Worm (Caenorhabditis elegans): Measurements from ENCODE around the gene srg-46.

Gene srg-46

DNA sequence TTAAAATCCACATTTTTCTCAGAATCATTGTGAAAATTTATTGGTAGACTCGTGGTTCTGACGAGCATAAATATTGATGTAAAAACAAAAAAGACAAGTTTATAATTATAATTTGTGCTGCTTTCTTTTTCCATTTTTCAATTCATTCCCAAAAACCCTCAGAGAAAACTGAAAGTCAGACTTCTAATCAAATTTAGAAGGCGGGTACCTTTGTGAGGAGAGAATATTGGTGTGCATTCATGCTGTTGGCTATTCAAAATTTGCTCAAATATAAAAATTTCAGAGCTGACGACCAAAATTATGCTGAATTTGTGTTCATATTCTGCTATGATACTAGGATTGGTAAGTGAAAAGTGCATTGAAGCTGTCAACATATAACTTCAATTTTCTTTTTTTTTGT lies 3.5 kb downstream of the srg-46 start, which contains the start of gene srx-125:
TSS of gene srx-125 (plus strand) at position 301 of the 400 bp plus-strand sequence.
- TF ChIP-seq pqm-1 (tag; optimal IDR thresholded peaks at IDR 0.05) (no peak), lin-35 (GFP tag; optimal IDR thresholded peaks at IDR 0.05) (no peak), fkh-10 (GFP tag; optimal IDR thresholded peaks at IDR 0.05) (no peak), fkh-4 (tag; optimal IDR thresholded peaks at IDR 0.05; ENCODE audit: borderline replicate concordance) (no peak), dsc-1 (tag; optimal IDR thresholded peaks at IDR 0.05) (no peak), tlp-1 (tag; optimal IDR thresholded peaks at IDR 0.05) (no peak), C34B4.2 (tag; optimal IDR thresholded peaks at IDR 0.05) (no peak), xbp-1 (tag; optimal IDR thresholded peaks at IDR 0.05) (no peak), nhr-76 (tag; optimal IDR thresholded peaks at IDR 0.05) (no peak), nhr-28 (tag; optimal IDR thresholded peaks at IDR 0.05) (no peak)

DNA sequence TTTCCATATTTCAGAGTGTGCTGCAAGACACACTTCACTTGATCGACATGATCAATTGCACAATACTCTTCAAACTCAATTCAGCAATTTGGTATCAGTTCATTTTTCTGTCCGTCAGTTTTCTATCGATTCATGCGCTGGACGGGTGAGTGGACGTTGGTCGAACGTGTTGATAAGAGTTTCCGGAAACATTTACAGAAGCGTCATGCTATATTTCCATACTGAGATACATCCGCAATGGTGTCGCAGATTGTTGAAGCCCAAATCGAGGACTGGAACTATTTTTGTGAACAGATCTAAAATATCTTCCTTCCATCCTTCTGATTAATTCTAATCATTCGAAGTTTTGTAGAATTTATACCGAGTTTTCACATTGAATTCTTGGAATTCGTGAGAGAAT lies 6.1 kb downstream of the srg-46 start:
- TF ChIP-seq mep-1 (tag; optimal IDR thresholded peaks at IDR 0.05) = no peak
- TF ChIP-seq grh-1 (GFP tag; IDR thresholded peaks at IDR 0.05) = peak; percentile 16; the same call in 1 of the 2 replicates
- no peak for TF ChIP-seq dpl-1 (GFP tag; optimal IDR thresholded peaks at IDR 0.05)
- TF ChIP-seq efl-1 (optimal IDR thresholded peaks at IDR 0.05) = no peak
- TF ChIP-seq efl-1 (GFP tag; optimal IDR thresholded peaks at IDR 0.05 in 1 of 2) = peak in 1 of 2 experiments; percentile 93
- peak; percentile 81 for TF ChIP-seq elt-2 (tag; optimal IDR thresholded peaks at IDR 0.05)
- peak in 1 of 2 experiments; percentile 0 for TF ChIP-seq lin-35 (GFP tag; optimal IDR thresholded peaks at IDR 0.05)

DNA sequence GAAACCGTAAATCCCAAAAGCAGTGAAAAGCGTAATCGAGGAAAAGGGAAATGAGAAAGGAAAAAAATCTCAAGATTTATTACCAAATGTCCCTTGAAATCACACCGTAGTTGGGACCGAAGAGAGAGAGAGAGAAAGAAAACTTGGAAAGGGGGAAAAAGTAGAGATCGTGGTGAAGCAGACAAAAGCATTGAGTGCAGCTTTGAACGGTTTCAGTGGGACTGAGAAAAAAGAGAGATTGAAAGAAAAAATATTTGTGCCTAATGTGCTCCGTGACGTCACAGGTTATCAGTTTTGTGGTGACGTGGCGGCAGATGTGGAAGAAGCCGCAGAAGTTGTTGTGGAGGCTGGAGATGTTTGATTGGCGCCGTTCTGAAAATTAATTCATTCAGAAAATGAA lies 6.8 kb downstream of the srg-46 start:
- no peak for TF ChIP-seq tbx-2 (tag; optimal IDR thresholded peaks at IDR 0.05)
- TF ChIP-seq ces-1 (GFP tag; optimal IDR thresholded peaks at IDR 0.05) = no peak
- no peak for TF ChIP-seq aly-2 (tag; optimal IDR thresholded peaks at IDR 0.05)
- no peak for TF ChIP-seq lin-39 (tag; optimal IDR thresholded peaks at IDR 0.05)
- TF ChIP-seq blmp-1 (tag; optimal IDR thresholded peaks at IDR 0.05) = peak; percentile 63
- TF ChIP-seq nhr-85 (tag) = peak; percentile 23

DNA sequence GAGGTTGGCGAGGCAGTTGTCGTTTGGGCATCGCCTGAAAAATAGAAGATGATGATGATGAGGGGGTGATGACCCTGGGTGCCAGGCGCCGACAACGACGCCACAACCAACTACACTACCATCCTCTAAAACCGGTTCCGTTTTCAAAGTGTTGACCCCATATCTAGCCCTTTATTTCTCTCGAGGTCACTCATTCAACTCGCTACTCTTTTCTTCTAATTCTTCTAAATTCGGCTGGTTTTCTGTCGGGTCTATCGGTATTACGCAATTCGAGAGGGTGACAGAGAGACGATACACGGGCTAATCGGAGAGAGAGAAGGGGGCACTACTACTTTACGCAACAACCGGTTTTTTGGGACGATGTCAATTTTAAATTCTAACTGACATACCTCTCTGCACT lies 7.8 kb downstream of the srg-46 start:
- TF ChIP-seq lin-35 (GFP tag; optimal IDR thresholded peaks at IDR 0.05) (peak; percentile 21 to 69), rnt-1 (tag; optimal IDR thresholded peaks at IDR 0.05) (peak; percentile 38), lin-14 (GFP tag; optimal IDR thresholded peaks at IDR 0.05) (peak; percentile 96), alr-1 (tag; optimal IDR thresholded peaks at IDR 0.05; ENCODE audit: borderline replicate concordance) (no peak), nhr-20 (tag; optimal IDR thresholded peaks at IDR 0.05) (peak; percentile 92), nhr-84 (tag; optimal IDR thresholded peaks at IDR 0.05) (no peak), unc-130 (tag; optimal IDR thresholded peaks at IDR 0.05) (peak; percentile 59), xbp-1 (tag; optimal IDR thresholded peaks at IDR 0.05) (peak; percentile 22), skn-1 (tag; optimal IDR thresholded peaks at IDR 0.05) (peak; percentile 5), mep-1 (tag; optimal IDR thresholded peaks at IDR 0.05) (peak; percentile 81), nhr-19 (GFP tag; conservative IDR thresholded peaks at IDR 0.05) (peak; percentile 63), aly-2 (tag; optimal IDR thresholded peaks at IDR 0.05) (no peak), hpl-2 (GFP tag; optimal IDR thresholded peaks at IDR 0.05) (peak; percentile 10), vab-15 (tag; optimal IDR thresholded peaks at IDR 0.05) (no peak), ets-5 (GFP tag; IDR thresholded peaks at IDR 0.05) (no peak), lsy-2 (tag; optimal IDR thresholded peaks at IDR 0.05) (peak; percentile 63 to 75), nhr-28 (tag; optimal IDR thresholded peaks at IDR 0.05) (no peak), nhr-71 (tag; optimal IDR thresholded peaks at IDR 0.05) (peak; percentile 86), dsc-1 (tag; optimal IDR thresholded peaks at IDR 0.05) (no peak), mdl-1 (tag; optimal IDR thresholded peaks at IDR 0.05) (peak in 1 of 2 experiments; percentile 68), tlp-1 (tag; optimal IDR thresholded peaks at IDR 0.05) (no peak), lin-13 (GFP tag; optimal IDR thresholded peaks at IDR 0.05) (peak; percentile 54), efl-1 (optimal IDR thresholded peaks at IDR 0.05) (peak; percentile 14 to 44), efl-1 (GFP tag; optimal IDR thresholded peaks at IDR 0.05 in 1 of 2) (peak in 1 of 2 experiments; percentile 94), ztf-4 (tag; optimal IDR thresholded peaks at IDR 0.05) (peak; percentile 57), fos-1 (tag; optimal IDR thresholded peaks at IDR 0.05) (peak; percentile 66), nhr-90 (tag; optimal IDR thresholded peaks at IDR 0.05; ENCODE audit: poor library complexity) (peak; percentile 84), egl-27 (tag; optimal IDR thresholded peaks at IDR 0.05) (peak; percentile 19 to 38), C16A3.4 (tag; optimal IDR thresholded peaks at IDR 0.05) (peak; percentile 62), nhr-85 (tag) (peak; percentile 100), lir-3 (tag; optimal IDR thresholded peaks at IDR 0.05; ENCODE audit: poor library complexity) (peak; percentile 26), blmp-1 (tag; optimal IDR thresholded peaks at IDR 0.05) (peak; percentile 95), dpl-1 (GFP tag; optimal IDR thresholded peaks at IDR 0.05) (peak in 2 of 3 experiments; percentile 23 to 63), swsn-7 (tag; optimal IDR thresholded peaks at IDR 0.05) (peak; percentile 63), unc-30 (tag; optimal IDR thresholded peaks at IDR 0.05) (no peak), nhr-47 (tag; optimal IDR thresholded peaks at IDR 0.05) (peak; percentile 60)

Measured in whole organism, L1 larva.